Worm (Caenorhabditis elegans) whole organism, L4 larva: ENCODE measurements around the gene C17C3.9.
"Not testable (repeated sequence)": the region's sequence is repeated elsewhere in the genome, so short reads cannot be mapped to it uniquely, and the experiment has no call there.

Experiments used
- F10B5.3 ChIP-seq: sonication (generic microtip); optimal IDR thresholded peaks from 2 replicates; lab custom pipeline; 2016; ENCODE audit warnings: mild to moderate bottlenecking, missing genetic modification characterization, missing compliant biosample characterization
- F26F4.8 ChIP-seq: fragments of 200-800 bp; sonication (Bioruptor generic); conservative IDR thresholded peaks from 2 replicates; pipeline ENCODE4 v1.3.6; 2022; ENCODE audit warnings: missing genetic modification characterization, missing compliant biosample characterization
- F37D6.2 ChIP-seq: sonication (generic microtip); optimal IDR thresholded peaks from 2 replicates; lab custom pipeline; 2016; ENCODE audit warnings: mild to moderate bottlenecking, missing genetic modification characterization, missing compliant biosample characterization
- F49E8.2 ChIP-seq: sonication (generic microtip); optimal IDR thresholded peaks from 2 replicates; lab custom pipeline; 2016; ENCODE audit warnings: missing compliant biosample characterization, mild to moderate bottlenecking, missing genetic modification characterization, borderline replicate concordance
- T20F7.1 ChIP-seq: fragments of 200-800 bp; sonication (Bioruptor generic); optimal IDR thresholded peaks from 2 replicates; lab custom pipeline; 2018; ENCODE audit warnings: mild to moderate bottlenecking, missing genetic modification characterization, missing compliant biosample characterization
- Y105C5A.15 ChIP-seq: fragments of 200-800 bp; sonication (Bioruptor generic); IDR thresholded peaks from 2 replicates; pipeline ENCODE4 v1.3.6; 2022; ENCODE audit warnings: missing genetic modification characterization, missing compliant biosample characterization
- Y48G9A.11 ChIP-seq: fragments of 200-800 bp; sonication (Bioruptor generic); IDR thresholded peaks from 2 replicates; pipeline ENCODE4 v1.3.6; 2022; ENCODE audit warnings: missing genetic modification reagents, missing genetic modification characterization, missing compliant biosample characterization
- ama-1 ChIP-seq: fragments of 150-350 bp; optimal IDR thresholded peaks from 2 replicates; lab custom pipeline; 2014; ENCODE audit warnings: inconsistent platforms, mixed read lengths
- arid-1 ChIP-seq: fragments of 200-800 bp; sonication (Bioruptor generic); conservative IDR thresholded peaks from 2 replicates; pipeline ENCODE4 v1.3.6; 2022; ENCODE audit warnings: missing genetic modification reagents, missing genetic modification characterization, missing compliant biosample characterization
- ceh-20 ChIP-seq: fragments of 200-800 bp; sonication (Bioruptor generic); IDR thresholded peaks from 2 replicates; pipeline ENCODE4 v1.3.6; 2022; ENCODE audit warnings: missing genetic modification reagents, missing genetic modification characterization, missing compliant biosample characterization
- ctbp-1 ChIP-seq: fragments of 200-800 bp; sonication (Bioruptor generic); IDR thresholded peaks from 2 replicates; pipeline ENCODE4 v1.3.6; 2022; ENCODE audit warnings: missing genetic modification reagents, missing genetic modification characterization, missing compliant biosample characterization
- daf-16 ChIP-seq, 3 experiments: sonication (generic microtip); optimal IDR thresholded peaks; 2 replicates each; lab custom pipeline; 2016 to 2017; ENCODE audit warnings: missing genetic modification characterization in 3 of 3, missing genetic modification reagents in 3 of 3, mild to moderate bottlenecking in 2 of 3, missing compliant biosample characterization in 2 of 3, missing biosample characterization in 1 of 3, moderate library complexity in 1 of 3
- daf-19 ChIP-seq: fragments of 200-800 bp; sonication (Bioruptor generic); conservative IDR thresholded peaks from 2 replicates; pipeline ENCODE4 v1.3.6; 2022; ENCODE audit warnings: missing genetic modification characterization, missing compliant biosample characterization
- dmd-6 ChIP-seq: fragments of 200-800 bp; sonication (Bioruptor generic); IDR thresholded peaks from 2 replicates; pipeline ENCODE4 v1.3.6; 2022; ENCODE audit warnings: missing genetic modification reagents, missing genetic modification characterization, missing compliant biosample characterization
- dmd-9 ChIP-seq: fragments of 200-800 bp; sonication (Bioruptor generic); IDR thresholded peaks from 2 replicates; pipeline ENCODE4 v1.3.6; 2022; ENCODE audit warnings: missing genetic modification reagents, missing genetic modification characterization, missing compliant biosample characterization
- duxl-1 ChIP-seq: sonication (generic microtip); optimal IDR thresholded peaks from 2 replicates; lab custom pipeline; 2016; ENCODE audit warnings: mild to moderate bottlenecking, missing genetic modification characterization, moderate library complexity, missing compliant biosample characterization; ENCODE audit not compliant: poor library complexity
- fos-1 ChIP-seq: fragments of 150-350 bp; optimal IDR thresholded peaks from 2 replicates; lab custom pipeline; 2014; ENCODE audit warnings: missing biosample characterization, missing genetic modification characterization
- lin-1 ChIP-seq: fragments of 200-800 bp; sonication (Bioruptor generic); IDR thresholded peaks from 2 replicates; pipeline ENCODE4 v1.3.6; 2022; ENCODE audit warnings: missing genetic modification reagents, missing genetic modification characterization, missing compliant biosample characterization
- lin-38 ChIP-seq: fragments of 200-800 bp; sonication (Bioruptor generic); IDR thresholded peaks from 2 replicates; pipeline ENCODE4 v1.3.6; 2022; ENCODE audit warnings: missing genetic modification reagents, missing genetic modification characterization, missing compliant biosample characterization
- lsy-2 ChIP-seq, 2 experiments: fragments of 150-350 bp in 1 of 2; sonication (generic microtip) in 1 of 2; optimal IDR thresholded peaks; 2 replicates each; lab custom pipeline; 2014 to 2017; ENCODE audit warnings: missing biosample characterization in 2 of 2, missing genetic modification characterization in 2 of 2
- madf-5 ChIP-seq, 2 experiments: fragments of 200-800 bp; sonication (Bioruptor generic); IDR thresholded peaks; 2 replicates each; pipeline ENCODE4 v1.3.6; 2022; ENCODE audit warnings: missing compliant biosample characterization in 2 of 2, missing genetic modification characterization in 2 of 2
- mes-2 ChIP-seq: sonication (generic microtip); optimal IDR thresholded peaks from 2 replicates; lab custom pipeline; 2016; ENCODE audit warnings: missing genotype, mild to moderate bottlenecking, missing genetic modification characterization, missing compliant biosample characterization; ENCODE audit not compliant: poor library complexity, severe bottlenecking
- mxl-3 ChIP-seq: fragments of 200-800 bp; sonication (Bioruptor generic); optimal IDR thresholded peaks from 2 replicates; lab custom pipeline; 2018; ENCODE audit warnings: mild to moderate bottlenecking, missing genetic modification characterization, missing compliant biosample characterization
- nhr-102 ChIP-seq: sonication (generic microtip); optimal IDR thresholded peaks from 2 replicates; lab custom pipeline; 2016; ENCODE audit warnings: mild to moderate bottlenecking, missing genetic modification characterization, moderate library complexity, missing compliant biosample characterization
- nhr-11 ChIP-seq: fragments of 150-350 bp; optimal IDR thresholded peaks from 2 replicates; lab custom pipeline; 2014; ENCODE audit warnings: missing biosample characterization, missing genetic modification characterization
- nhr-6 ChIP-seq: fragments of 150-350 bp; optimal IDR thresholded peaks from 2 replicates; lab custom pipeline; 2014; ENCODE audit warnings: missing biosample characterization, missing genetic modification characterization
- nhr-77 ChIP-seq: fragments of 150-350 bp; optimal IDR thresholded peaks from 2 replicates; lab custom pipeline; 2014; ENCODE audit warnings: missing biosample characterization, missing genetic modification characterization
- php-3 ChIP-seq: fragments of 200-800 bp; sonication (Bioruptor generic); IDR thresholded peaks from 2 replicates; pipeline ENCODE4 v1.3.6; 2022; ENCODE audit warnings: missing genetic modification reagents, missing genetic modification characterization, missing compliant biosample characterization
- pqm-1 ChIP-seq: sonication (generic microtip); optimal IDR thresholded peaks from 2 replicates; lab custom pipeline; 2017; ENCODE audit warnings: missing biosample characterization, missing genetic modification characterization
- sdz-12 ChIP-seq: fragments of 200-800 bp; sonication (Bioruptor generic); optimal IDR thresholded peaks from 2 replicates; lab custom pipeline; 2018; ENCODE audit warnings: mild to moderate bottlenecking, missing genetic modification characterization, missing compliant biosample characterization
- set-16 ChIP-seq: fragments of 200-800 bp; sonication (Bioruptor generic); IDR thresholded peaks from 2 replicates; pipeline ENCODE4 v1.3.6; 2022; ENCODE audit warnings: missing genetic modification reagents, missing genetic modification characterization, missing compliant biosample characterization
- snpc-1.2 ChIP-seq: fragments of 200-800 bp; sonication (Bioruptor generic); IDR thresholded peaks from 2 replicates; pipeline ENCODE4 v1.3.6; 2022; ENCODE audit warnings: missing genetic modification reagents, missing genetic modification characterization, missing compliant biosample characterization
- spr-1 ChIP-seq: sonication (generic microtip); optimal IDR thresholded peaks from 2 replicates; lab custom pipeline; 2016; ENCODE audit warnings: mild to moderate bottlenecking, missing genetic modification characterization, missing compliant biosample characterization
- unc-130 ChIP-seq: sonication (generic microtip); optimal IDR thresholded peaks from 2 replicates; lab custom pipeline; 2016; ENCODE audit warnings: missing genetic modification reagents, missing genetic modification characterization, missing compliant biosample characterization
- unc-62 ChIP-seq, 3 experiments: fragments of 150-350 bp in 1 of 3; sonication (generic microtip); optimal IDR thresholded peaks in 2 of 3; peaks in 1 of 3; 1 replicate in 1 of 3; 2 replicates in 2 of 3; lab custom pipeline; 2014 to 2017; ENCODE audit warnings: missing biosample characterization in 3 of 3, missing genetic modification characterization in 3 of 3, missing genetic modification reagents in 3 of 3, missing genotype in 1 of 3
- zag-1 ChIP-seq: fragments of 150-350 bp; optimal IDR thresholded peaks from 2 replicates; lab custom pipeline; 2014; ENCODE audit warnings: missing biosample characterization, missing genetic modification characterization
- zfp-2 ChIP-seq: sonication (generic microtip); optimal IDR thresholded peaks from 2 replicates; lab custom pipeline; 2016; ENCODE audit warnings: mild to moderate bottlenecking, missing genetic modification characterization, missing compliant biosample characterization
- zfp-3 ChIP-seq: fragments of 200-800 bp; sonication (Bioruptor generic); conservative IDR thresholded peaks from 2 replicates; pipeline ENCODE4 v1.3.6; 2022; ENCODE audit warnings: missing genetic modification reagents, missing genetic modification characterization, missing compliant biosample characterization

C17C3.9 gene

ce11 chrII:5543476-5544144 is 11.5 kb upstream of the C17C3.9 start (continued):
- TF ChIP-seq arid-1 (GFP tag; lab: Robert Waterston, UW) (peak; percentile 96), lin-1 (GFP tag; lab: Robert Waterston, UW) (peak; percentile 95), Y105C5A.15 (GFP tag; lab: Robert Waterston, UW) (peak; percentile 83), mes-2 (peak; percentile 97), lin-38 (peak; percentile 90), fos-1 (tag; lab: Kevin White, UChicago) (peak; percentile 77), ama-1 (lab: Kevin White, UChicago) (peak; percentile 100), zag-1 (tag; lab: Kevin White, UChicago) (peak; percentile 95), php-3 (peak; percentile 86), zfp-2 (tag; lab: Kevin White, UChicago) (peak; percentile 79), pqm-1 (peak; percentile 67), daf-19 (GFP tag; lab: Robert Waterston, UW) (peak; percentile 95), spr-1 (tag; lab: Kevin White, UChicago) (peak; percentile 97), dmd-9 (GFP tag; lab: Robert Waterston, UW) (peak; percentile 98), Y48G9A.11 (GFP tag; lab: Robert Waterston, UW) (peak; percentile 75), mxl-3 (GFP tag; lab: Kevin White, UChicago) (peak; percentile 90), F49E8.2 (tag; lab: Kevin White, UChicago) (peak; percentile 82), unc-62 (GFP tag; optimal IDR thresholded peaks at IDR 0.05 in 1 of 2; lab: Kevin White, UChicago) (peak in 1 of 2 experiments; percentile 100), unc-62 (tag; optimal IDR thresholded peaks at IDR 0.05; lab: Kevin White, UChicago) (peak; percentile 94), sdz-12 (GFP tag; lab: Kevin White, UChicago) (peak; percentile 94), unc-130 (peak; percentile 34), ceh-20 (peak; percentile 97), ctbp-1 (peak; percentile 99), nhr-11 (tag; lab: Kevin White, UChicago) (peak; percentile 98), nhr-6 (peak; percentile 93), F26F4.8 (GFP tag; lab: Robert Waterston, UW) (no peak), F37D6.2 (tag; lab: Kevin White, UChicago) (peak; percentile 96), zfp-3 (GFP tag; lab: Robert Waterston, UW) (peak; percentile 94), F10B5.3 (peak; percentile 93), dmd-6 (GFP tag; lab: Robert Waterston, UW) (peak; percentile 98), nhr-77 (tag; lab: Kevin White, UChicago) (peak; percentile 97), snpc-1.2 (GFP tag; lab: Robert Waterston, UW) (peak; percentile 79), set-16 (peak; percentile 71)

- TF ChIP-seq madf-5 (GFP tag; IDR thresholded peaks at IDR 0.05; lab: Robert Waterston, UW) (no peak), T20F7.1 (GFP tag; lab: Kevin White, UChicago) (no peak), nhr-102 (tag; lab: Kevin White, UChicago) (no peak), lsy-2 (tag; optimal IDR thresholded peaks at IDR 0.05; lab: Kevin White, UChicago) (no peak), daf-16 (GFP tag; optimal IDR thresholded peaks at IDR 0.05; lab: Kevin White, UChicago) (no peak), daf-16 (tag; optimal IDR thresholded peaks at IDR 0.05; lab: Kevin White, UChicago) (no peak)
Observed at ce11 chrII:5541685-5542084, 9.6 kb upstream of the C17C3.9 start, which contains the start of gene C17C3.24. Gene C17C3.24 (minus strand): TSS chrII:5541785.

ce11 chrII:5540113-5540512 is 8.0 kb upstream of the C17C3.9 start, which contains the start of gene hlh-27:
Gene hlh-27 (minus strand): TSS chrII:5540213.
- not testable (repeated sequence) for TF ChIP-seq lsy-2 (tag; optimal IDR thresholded peaks at IDR 0.05; lab: Kevin White, UChicago); duxl-1 (tag; lab: Kevin White, UChicago); fos-1 (tag; lab: Kevin White, UChicago)
